Worm (Caenorhabditis elegans) whole organism, dauer: ENCODE results near the gene M05D6.3.

ENCODE experiments used
- unc-62 ChIP-seq: sonication (generic microtip); optimal IDR thresholded peaks from 2 replicates; lab custom pipeline; 2017; ENCODE audit warnings: missing biosample characterization, missing genetic modification reagents, missing genetic modification characterization

The M05D6.3 gene

DNA sequence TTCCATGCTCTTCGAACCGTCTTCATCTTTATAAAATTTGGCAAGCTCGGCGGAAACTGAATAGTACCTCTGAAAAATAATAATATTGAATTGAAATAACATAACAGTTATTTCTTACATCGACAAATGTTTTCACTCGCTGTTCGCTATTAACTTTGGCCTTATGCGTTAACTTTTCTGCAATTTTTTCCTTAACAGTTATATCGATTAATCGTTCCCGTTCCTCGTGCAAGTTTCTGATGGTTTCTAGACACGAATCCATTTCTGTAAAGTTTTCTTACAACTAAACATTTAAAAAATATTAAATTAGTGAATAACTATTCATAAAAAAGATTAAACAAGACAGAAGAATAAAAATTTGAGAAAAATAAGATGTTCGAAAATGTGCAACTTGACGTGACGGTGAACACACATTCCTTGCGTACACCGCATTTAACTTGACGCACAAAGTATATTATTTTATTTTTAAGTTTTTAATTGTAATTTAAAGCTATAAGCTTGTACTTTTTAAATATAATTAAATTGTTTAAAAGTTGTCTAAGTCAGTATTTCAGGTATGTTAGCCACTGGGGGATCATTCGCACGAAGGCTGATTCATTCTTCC lies 49.7 kb downstream of the M05D6.3 start, which contains the start of the genes prp-9 and mrps-18B:
Gene prp-9, minus strand, starts transcription at position 264 of the 604 bp plus-strand sequence.
Gene mrps-18B, plus strand, starts transcription at position 549 of the 604 bp plus-strand sequence.
- no peak for TF ChIP-seq unc-62 (GFP tag; lab: Kevin White, UChicago)
